Worm (Caenorhabditis elegans) whole organism, mixed stage, embryonic: ENCODE measurements around the gene Y24F12A.1.

ENCODE experiments used
- bed-3 ChIP-seq: fragments of 200-800 bp; sonication (Bioruptor generic); optimal IDR thresholded peaks from 3 replicates; lab custom pipeline; 2018; ENCODE audit warnings: mild to moderate bottlenecking, missing genetic modification characterization, moderate library complexity, missing compliant biosample characterization
- ceh-39 ChIP-seq: fragments of 150-350 bp; optimal IDR thresholded peaks from 2 replicates; lab custom pipeline; 2014; ENCODE audit warnings: missing biosample characterization, missing genetic modification characterization
- ceh-43 ChIP-seq: fragments of 200-800 bp; sonication (Bioruptor generic); optimal IDR thresholded peaks from 2 replicates; lab custom pipeline; 2018; ENCODE audit warnings: mild to moderate bottlenecking, missing genetic modification characterization, moderate library complexity, missing compliant biosample characterization
- ces-1 ChIP-seq: fragments of 150-350 bp; optimal IDR thresholded peaks from 2 replicates; lab custom pipeline; 2014; ENCODE audit warnings: missing biosample characterization, missing genetic modification reagents, missing genetic modification characterization
- cnd-1 ChIP-seq: fragments of 200-800 bp; sonication (Bioruptor generic); optimal IDR thresholded peaks from 2 replicates; lab custom pipeline; 2018; ENCODE audit warnings: mild to moderate bottlenecking, missing genetic modification characterization, missing compliant biosample characterization
- drap-1 ChIP-seq: fragments of 200-800 bp; sonication (Bioruptor generic); optimal IDR thresholded peaks from 3 replicates; lab custom pipeline; 2018; ENCODE audit warnings: mild to moderate bottlenecking, missing genetic modification characterization, missing compliant biosample characterization
- flh-1 ChIP-seq: fragments of 200-800 bp; sonication (Bioruptor generic); optimal IDR thresholded peaks from 2 replicates; lab custom pipeline; 2018; ENCODE audit warnings: mild to moderate bottlenecking, missing genetic modification characterization, moderate library complexity, missing compliant biosample characterization
- ham-2 ChIP-seq: fragments of 200-800 bp; sonication (Bioruptor generic); optimal IDR thresholded peaks from 2 replicates; lab custom pipeline; 2018; ENCODE audit warnings: mild to moderate bottlenecking, missing genetic modification characterization, missing compliant biosample characterization
- hlh-1 ChIP-seq: fragments of 150-350 bp; optimal IDR thresholded peaks from 2 replicates; lab custom pipeline; 2014; ENCODE audit warnings: missing biosample characterization, missing genetic modification reagents, missing genetic modification characterization
- lsy-2 ChIP-seq: fragments of 150-350 bp; optimal IDR thresholded peaks from 2 replicates; lab custom pipeline; 2014; ENCODE audit warnings: missing biosample characterization, missing genetic modification characterization
- mab-5 ChIP-seq: fragments of 150-350 bp; optimal IDR thresholded peaks from 2 replicates; lab custom pipeline; 2014; ENCODE audit warnings: missing biosample characterization, missing genetic modification characterization
- mls-2 ChIP-seq: sonication (generic microtip); optimal IDR thresholded peaks from 2 replicates; lab custom pipeline; 2016; ENCODE audit warnings: mild to moderate bottlenecking, missing genetic modification characterization, moderate library complexity, missing compliant biosample characterization
- nhr-12 ChIP-seq: fragments of 150-350 bp; optimal IDR thresholded peaks from 2 replicates; lab custom pipeline; 2014; ENCODE audit warnings: missing biosample characterization, missing genetic modification characterization
- nhr-2 ChIP-seq: fragments of 150-350 bp; optimal IDR thresholded peaks from 2 replicates; lab custom pipeline; 2014; ENCODE audit warnings: missing biosample characterization, missing genetic modification characterization
- nhr-28 ChIP-seq: fragments of 150-350 bp; optimal IDR thresholded peaks from 2 replicates; lab custom pipeline; 2014; ENCODE audit warnings: missing biosample characterization, missing genetic modification characterization
- pha-4 ChIP-seq: fragments of 150-350 bp; optimal IDR thresholded peaks from 2 replicates; lab custom pipeline; 2018; ENCODE audit warnings: missing biosample characterization, missing genetic modification reagents, missing genetic modification characterization
- snpc-4 ChIP-seq: fragments of 150-350 bp; optimal IDR thresholded peaks from 2 replicates; lab custom pipeline; 2014; ENCODE audit warnings: missing biosample characterization, missing genetic modification characterization
- sptf-1 ChIP-seq: sonication (generic microtip); optimal IDR thresholded peaks from 2 replicates; lab custom pipeline; 2017; ENCODE audit warnings: mild to moderate bottlenecking, missing genetic modification characterization, moderate library complexity, missing compliant biosample characterization
- tbx-8 ChIP-seq: fragments of 200-800 bp; sonication (Bioruptor generic); optimal IDR thresholded peaks from 2 replicates; lab custom pipeline; 2018; ENCODE audit warnings: mild to moderate bottlenecking, missing genetic modification characterization, moderate library complexity, missing compliant biosample characterization
- ztf-11 ChIP-seq: fragments of 150-350 bp; optimal IDR thresholded peaks from 2 replicates; lab custom pipeline; 2014; ENCODE audit warnings: missing biosample characterization, missing genetic modification characterization

Gene Y24F12A.1

DNA sequence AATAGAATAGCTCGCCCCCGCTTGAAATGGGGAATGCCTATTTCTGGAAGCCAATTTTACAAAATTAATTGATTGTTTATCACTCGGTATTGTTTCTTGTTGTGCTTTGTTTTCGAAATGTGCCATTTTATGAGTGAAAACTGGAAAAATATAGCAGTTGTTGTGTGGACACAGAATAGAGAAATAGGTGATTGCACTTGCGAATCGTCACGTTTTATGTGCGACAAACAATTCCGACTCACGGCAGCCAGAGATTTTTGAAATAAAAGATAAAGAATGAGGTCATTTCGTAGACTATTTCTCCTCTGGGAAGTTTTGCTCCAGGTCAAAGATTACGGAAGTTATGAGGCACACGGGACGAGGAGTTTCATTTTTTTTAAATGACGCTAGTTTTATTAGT lies 41.9 kb downstream of the Y24F12A.1 start:
- TF ChIP-seq hlh-1 (tag; lab: Kevin White, UChicago) (peak; percentile 17), tbx-8 (GFP tag; lab: Kevin White, UChicago) (no peak)

DNA sequence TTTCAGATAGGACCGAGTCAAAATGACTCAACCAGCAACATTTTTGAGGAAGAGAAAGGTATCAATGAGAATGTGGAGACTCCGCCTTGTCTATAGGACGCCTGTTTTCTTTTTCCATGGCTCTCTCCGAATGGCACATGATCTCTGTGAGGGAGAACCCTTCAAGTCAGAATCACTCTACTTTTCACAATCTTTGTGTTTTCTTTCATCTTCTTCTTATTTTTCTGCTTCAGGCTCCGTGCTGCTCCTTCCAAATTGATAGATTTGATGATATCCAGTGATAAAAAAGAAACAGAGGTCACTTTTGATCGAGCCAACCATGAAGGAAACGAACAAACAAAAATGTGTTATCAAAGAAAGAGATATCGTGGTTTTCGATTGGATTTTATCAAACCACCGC lies 44.0 kb downstream of the Y24F12A.1 start, which contains the start of gene ZK809.8:
Gene ZK809.8 (minus strand): TSS at position 34 of the 400 bp plus-strand sequence.
- TF ChIP-seq snpc-4 (no peak), drap-1 (GFP tag; lab: Kevin White, UChicago) (no peak), hlh-1 (tag; lab: Kevin White, UChicago) (peak; percentile 15)

ce11 chrIV:11650344-11650743 lies 45.3 kb downstream of the Y24F12A.1 start:
- TF ChIP-seq lsy-2 (tag; lab: Kevin White, UChicago), result no peak
- TF ChIP-seq cnd-1 (tag; lab: Kevin White, UChicago), result no peak
- TF ChIP-seq nhr-28 (tag; lab: Kevin White, UChicago), result no peak
- no peak for TF ChIP-seq drap-1 (GFP tag; lab: Kevin White, UChicago)
- no peak for TF ChIP-seq ceh-43 (GFP tag; lab: Kevin White, UChicago)

DNA sequence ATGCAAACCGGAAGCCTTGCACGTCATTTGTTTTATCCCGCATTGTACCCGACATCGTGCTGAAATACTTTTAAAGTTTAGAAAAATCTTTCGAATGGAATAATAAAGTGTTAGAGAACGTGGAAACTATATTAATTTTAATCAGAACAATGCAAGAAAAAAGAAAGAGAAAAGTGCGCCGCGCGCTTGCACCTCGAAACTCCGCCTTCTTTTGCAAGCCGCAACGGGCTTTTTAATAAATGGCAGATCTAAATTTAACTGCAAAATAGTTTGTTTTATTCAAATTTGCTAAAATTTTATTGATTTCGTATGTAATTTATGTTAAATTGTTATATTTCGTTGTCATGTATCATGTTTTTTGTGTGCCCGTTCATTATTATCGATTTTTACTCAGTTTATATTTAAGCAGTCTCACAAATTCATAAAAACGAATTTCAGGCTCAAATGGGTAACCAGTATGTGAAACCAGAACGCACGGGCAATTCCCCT lies 47.0 kb downstream of the Y24F12A.1 start, which contains the start of the genes acl-3 and ndub-6:
Gene acl-3 (minus strand): TSS at position 59 of the 489 bp plus-strand sequence.
Gene ndub-6 (plus strand): TSS at position 439 of the 489 bp plus-strand sequence.
- TF ChIP-seq sptf-1 (tag; lab: Kevin White, UChicago), result no peak
- TF ChIP-seq nhr-2 (tag; lab: Kevin White, UChicago), result no peak
- no peak for TF ChIP-seq pha-4 (tag; lab: Kevin White, UChicago)

ce11 chrIV:11655370-11655769 lies 50.3 kb downstream of the Y24F12A.1 start, which contains the start of gene ent-1:
TSS of gene ent-1 (minus strand) at chrIV:11655470.
- TF ChIP-seq tbx-8 (GFP tag; lab: Kevin White, UChicago), result no peak
- TF ChIP-seq hlh-1 (tag; lab: Kevin White, UChicago), result no peak
- no peak for TF ChIP-seq mls-2
- no peak for TF ChIP-seq ceh-39 (tag; lab: Kevin White, UChicago)
- no peak for TF ChIP-seq ztf-11 (tag; lab: Kevin White, UChicago)
- TF ChIP-seq bed-3 (GFP tag; lab: Kevin White, UChicago), result no peak
- no peak for TF ChIP-seq cnd-1 (tag; lab: Kevin White, UChicago)
- no peak for TF ChIP-seq snpc-4
- TF ChIP-seq ham-2 (GFP tag; lab: Kevin White, UChicago), result no peak
- no peak for TF ChIP-seq flh-1 (GFP tag; lab: Kevin White, UChicago)
- no peak for TF ChIP-seq mab-5 (tag; lab: Kevin White, UChicago)
- no peak for TF ChIP-seq nhr-28 (tag; lab: Kevin White, UChicago)
- no peak for TF ChIP-seq sptf-1 (tag; lab: Kevin White, UChicago)

- no peak for TF ChIP-seq nhr-2 (tag; lab: Kevin White, UChicago)
- peak; percentile 21 for TF ChIP-seq ces-1 (GFP tag; lab: Kevin White, UChicago)
- TF ChIP-seq ceh-43 (GFP tag; lab: Kevin White, UChicago), result peak; percentile 13
- TF ChIP-seq ham-2 (GFP tag; lab: Kevin White, UChicago), result peak; percentile 20
- no peak for TF ChIP-seq nhr-12 (tag; lab: Kevin White, UChicago)
Observed at ce11 chrIV:11656144-11656780, 51.2 kb downstream of the Y24F12A.1 start, which contains the start of gene ZK809.5. TSS of gene ZK809.5 (plus strand) at chrIV:11656730.
